Worm (Caenorhabditis elegans): Measurements from ENCODE around the gene etr-1.

etr-1 gene

DNA sequence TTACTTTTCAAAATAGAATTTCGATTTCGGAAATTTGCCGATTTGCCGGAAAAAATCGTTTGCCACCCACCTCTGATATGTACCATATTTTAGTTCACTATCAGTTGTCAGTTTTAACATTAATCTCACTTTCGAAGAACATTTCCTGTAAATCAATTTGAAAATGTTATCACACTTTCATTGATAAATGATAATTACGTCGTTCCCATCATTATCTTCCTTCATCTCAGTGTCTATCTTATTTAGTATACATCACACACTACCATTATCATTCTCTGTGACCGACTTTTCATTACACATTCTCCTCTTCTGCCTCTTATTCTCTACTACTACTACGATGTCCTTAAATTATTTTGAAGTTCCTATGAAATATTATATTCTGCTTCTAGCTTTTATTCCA, 24.3 kb downstream of the etr-1 start, which contains the start of gene T01D1.8:
Gene T01D1.8 (plus strand): TSS at position 236 of the 400 bp plus-strand sequence.
- TF ChIP-seq nhr-28 (tag; optimal IDR thresholded peaks at IDR 0.05): peak; percentile 17
- no peak for TF ChIP-seq nhr-10 (tag; optimal IDR thresholded peaks at IDR 0.05)

DNA sequence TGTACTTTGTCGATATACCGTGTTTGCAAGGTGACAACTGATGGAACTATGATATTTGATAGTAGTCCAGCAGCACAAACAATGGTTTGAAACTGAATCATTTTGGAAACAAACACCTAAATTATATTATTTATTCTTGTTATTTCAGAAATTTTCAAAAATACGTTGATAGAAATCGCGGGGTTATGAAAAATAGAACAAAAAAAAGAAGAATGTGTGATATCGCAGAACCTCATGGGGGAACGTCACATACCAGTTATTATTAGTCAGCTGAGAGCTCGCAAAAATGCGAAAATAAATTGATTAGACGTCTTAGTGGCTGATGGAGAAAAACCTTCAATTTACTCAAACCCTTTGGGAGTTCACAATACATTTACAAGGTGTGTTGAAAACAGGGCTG, 26.8 kb downstream of the etr-1 start, which contains the start of gene T01D1.5:
Gene T01D1.5 (minus strand): TSS at position 101 of the 400 bp plus-strand sequence.
- TF ChIP-seq zfp-2 (tag; optimal IDR thresholded peaks at IDR 0.05) (no peak), aha-1 (tag) (peak; percentile 38)

DNA sequence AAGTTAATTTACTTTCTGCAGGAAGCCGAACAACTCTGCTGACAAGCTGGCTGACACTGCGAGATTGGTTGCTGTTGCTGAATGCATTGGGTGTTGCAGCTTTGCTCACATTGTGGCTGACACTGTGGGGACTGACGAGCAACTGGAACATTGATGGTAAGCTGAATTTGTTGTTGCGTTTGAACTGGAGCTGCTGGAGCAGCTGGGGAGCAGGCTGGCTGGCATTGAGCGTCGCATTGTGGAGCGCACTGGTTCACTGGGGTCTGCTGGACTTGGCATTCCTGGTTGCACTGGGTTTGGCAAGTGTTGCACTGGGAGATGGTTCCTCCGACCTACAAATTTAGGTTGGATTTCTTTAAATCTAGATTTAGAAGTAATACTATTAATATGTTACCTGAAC, 30.4 kb downstream of the etr-1 start:
- TF ChIP-seq set-16 (GFP tag; IDR thresholded peaks at IDR 0.05) (peak; percentile 52; the same call in 1 of the 2 replicates), vab-7 (GFP tag; IDR thresholded peaks at IDR 0.05) (no peak), nhr-10 (tag; optimal IDR thresholded peaks at IDR 0.05) (no peak), unc-39 (tag; optimal IDR thresholded peaks at IDR 0.05) (no peak), zip-2 (tag; optimal IDR thresholded peaks at IDR 0.05) (no peak), aha-1 (tag) (peak; percentile 13), ztf-7 (tag; optimal IDR thresholded peaks at IDR 0.05) (no peak)

DNA sequence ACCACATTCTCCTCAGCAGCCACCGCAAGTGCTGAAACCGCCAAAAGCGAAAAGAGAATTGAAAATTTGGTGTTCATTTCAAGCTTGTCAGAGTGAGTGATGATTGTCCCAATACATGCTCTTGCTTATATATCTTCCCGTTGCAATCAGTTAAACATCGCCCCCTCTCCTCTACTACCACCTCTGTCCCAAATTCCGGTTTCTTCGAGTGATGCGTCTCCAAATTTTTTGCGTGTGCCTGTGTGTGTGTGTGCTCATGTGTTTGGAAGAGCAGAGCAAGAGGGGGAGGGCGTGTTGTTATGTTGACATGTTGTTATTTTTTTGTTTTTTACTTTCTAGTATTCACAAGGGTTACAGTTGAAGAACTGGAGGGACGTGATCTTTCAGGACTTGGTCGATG, 32.3 kb downstream of the etr-1 start, which contains the start of gene abu-11:
Gene abu-11 (minus strand): TSS at position 101 of the 400 bp plus-strand sequence.
- TF ChIP-seq ZK546.5 (tag; optimal IDR thresholded peaks at IDR 0.05) (no peak), daf-12 (tag; optimal IDR thresholded peaks at IDR 0.05) (no peak), nhr-28 (tag; optimal IDR thresholded peaks at IDR 0.05) (no peak), ceh-82 (tag; optimal IDR thresholded peaks at IDR 0.05) (no peak), unc-39 (tag; optimal IDR thresholded peaks at IDR 0.05) (no peak), lin-13 (GFP tag; optimal IDR thresholded peaks at IDR 0.05) (no peak), lir-3 (tag; optimal IDR thresholded peaks at IDR 0.05) (no peak), lin-38 (GFP tag; IDR thresholded peaks at IDR 0.05) (no peak), nhr-25 (tag; optimal IDR thresholded peaks at IDR 0.05; ENCODE audit: borderline replicate concordance, insufficient read depth) (no peak), F44E2.7 (GFP tag; IDR thresholded peaks at IDR 0.05) (no peak)

DNA sequence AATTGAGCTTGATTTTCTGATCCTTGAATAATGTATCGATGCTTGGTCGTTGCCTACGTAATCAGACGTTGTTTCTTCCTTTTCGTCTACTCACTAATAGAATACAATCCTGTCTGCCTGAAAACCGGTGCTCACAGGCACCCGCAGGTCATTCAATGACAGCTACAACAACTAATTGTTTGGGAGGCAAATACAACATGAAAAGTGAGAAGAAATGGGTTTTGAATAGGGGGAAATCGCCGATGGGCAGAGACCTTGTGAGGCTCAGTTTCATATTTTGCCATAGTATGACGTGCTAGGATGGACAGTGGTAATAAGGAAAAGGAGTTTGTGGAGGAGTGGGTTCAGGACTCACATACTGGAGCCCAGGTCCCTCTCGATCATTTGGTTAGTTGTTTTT, 34.5 kb downstream of the etr-1 start, which contains the start of gene chs-2:
Gene chs-2 (plus strand): TSS at position 301 of the 400 bp plus-strand sequence.
- TF ChIP-seq sdz-12 (GFP tag; optimal IDR thresholded peaks at IDR 0.05) (no peak), lin-1 (GFP tag; IDR thresholded peaks at IDR 0.05) (no peak), F37D6.2 (tag; optimal IDR thresholded peaks at IDR 0.05) (no peak), mep-1 (tag; optimal IDR thresholded peaks at IDR 0.05) (no peak), snpc-1.2 (GFP tag; IDR thresholded peaks at IDR 0.05) (no peak), nhr-48 (tag; optimal IDR thresholded peaks at IDR 0.05) (no peak), nhr-237 (tag; optimal IDR thresholded peaks at IDR 0.05) (no peak), madf-5 (GFP tag; IDR thresholded peaks at IDR 0.05) (no peak), daf-8 (GFP tag; IDR thresholded peaks at IDR 0.05) (no peak), mxl-2 (GFP tag; conservative IDR thresholded peaks at IDR 0.05) (no peak), mdt-29 (GFP tag; IDR thresholded peaks at IDR 0.05) (no peak), set-16 (GFP tag; IDR thresholded peaks at IDR 0.05) (no peak), ztf-11 (tag; optimal IDR thresholded peaks at IDR 0.05) (no peak), pqm-1 (tag; optimal IDR thresholded peaks at IDR 0.05) (no peak), hlh-30 (tag; optimal IDR thresholded peaks at IDR 0.05; ENCODE audit: insufficient read depth) (no peak), ceh-82 (tag; optimal IDR thresholded peaks at IDR 0.05) (no peak)

DNA sequence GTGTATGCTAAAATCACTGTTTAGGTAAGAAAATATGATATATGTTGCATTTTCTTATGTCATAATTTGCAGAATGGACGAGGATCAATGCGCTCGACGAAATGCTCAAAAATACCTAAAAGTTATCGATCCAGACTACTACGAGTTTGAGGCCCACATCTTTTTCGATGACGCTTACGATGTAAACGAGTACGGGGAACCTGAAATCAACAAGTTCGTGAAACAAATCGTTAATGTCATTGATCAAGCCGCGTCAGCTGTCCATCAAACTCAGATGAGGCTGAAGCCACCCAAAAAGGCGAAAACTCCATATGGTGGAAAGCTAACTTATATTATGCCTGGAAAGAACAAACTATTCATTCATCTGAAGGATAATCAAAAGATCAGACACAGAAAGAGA, 45.9 kb downstream of the etr-1 start:
- TF ChIP-seq F44E2.7 (GFP tag; IDR thresholded peaks at IDR 0.05) (no peak), nhr-102 (tag; optimal IDR thresholded peaks at IDR 0.05) (no peak), aha-1 (tag) (peak; percentile 92), php-3 (GFP tag; IDR thresholded peaks at IDR 0.05) (no peak), pha-4 (GFP tag; IDR thresholded peaks at IDR 0.05) (no peak), pha-4 (tag; optimal IDR thresholded peaks at IDR 0.05) (no peak), nhr-10 (tag; optimal IDR thresholded peaks at IDR 0.05) (no peak), nhr-237 (tag; optimal IDR thresholded peaks at IDR 0.05) (no peak)

Data from whole organism, L4 larva.